Worm (Caenorhabditis elegans) whole organism, young adult: ENCODE results near the gene mtq-2.
"Not testable (repeated sequence)": the region's sequence is repeated elsewhere in the genome, so short reads cannot be mapped to it uniquely, and the experiment has no call there.

Experiments used
- B0336.3 ChIP-seq: fragments of 200-800 bp; sonication (Bioruptor generic); IDR thresholded peaks from 2 replicates; pipeline ENCODE4 v1.3.6; 2022; ENCODE audit warnings: missing genetic modification characterization, missing compliant biosample characterization
- F23B12.7 ChIP-seq: sonication (generic microtip); optimal IDR thresholded peaks from 2 replicates; lab custom pipeline; 2017; ENCODE audit warnings: missing genetic modification characterization, mild to moderate bottlenecking, missing compliant biosample characterization, antibody characterized with exemption, moderate library complexity; ENCODE audit not compliant: insufficient read depth
- F33H1.4 ChIP-seq: fragments of 200-800 bp; sonication (Bioruptor generic); IDR thresholded peaks from 2 replicates; pipeline ENCODE4 v1.3.6; 2022; ENCODE audit warnings: missing genetic modification reagents, missing genetic modification characterization, missing compliant biosample characterization
- K12H6.12 ChIP-seq: fragments of 200-800 bp; sonication (Bioruptor generic); optimal IDR thresholded peaks from 2 replicates; lab custom pipeline; 2018; ENCODE audit warnings: mild to moderate bottlenecking, missing genetic modification characterization, missing compliant biosample characterization
- Y95B8A.8 ChIP-seq: fragments of 200-800 bp; sonication (Bioruptor generic); IDR thresholded peaks from 2 replicates; pipeline ENCODE4 v1.3.6; 2022; ENCODE audit warnings: missing genetic modification reagents, missing genetic modification characterization, missing compliant biosample characterization
- ZK185.1 ChIP-seq: sonication (generic microtip); optimal IDR thresholded peaks from 2 replicates; lab custom pipeline; 2016; ENCODE audit warnings: mild to moderate bottlenecking, missing genetic modification characterization, missing compliant biosample characterization; ENCODE audit not compliant: poor library complexity, severe bottlenecking
- ama-1 ChIP-seq, 3 experiments: fragments of 150-350 bp in 1 of 3; sonication (generic microtip) in 2 of 3; optimal IDR thresholded peaks; 2 replicates each; lab custom pipeline; 2014 to 2018; ENCODE audit warnings: missing biosample characterization in 2 of 3, missing genetic modification characterization in 2 of 3, missing genetic modification reagents in 2 of 3
- atf-7 ChIP-seq: sonication (generic microtip); optimal IDR thresholded peaks from 2 replicates; lab custom pipeline; 2017; ENCODE audit warnings: mild to moderate bottlenecking, missing genetic modification characterization, missing compliant biosample characterization
- bed-1 ChIP-seq: fragments of 200-800 bp; sonication (Bioruptor generic); IDR thresholded peaks from 2 replicates; pipeline ENCODE4 v1.3.6; 2022; ENCODE audit warnings: missing genetic modification reagents, missing genetic modification characterization, missing compliant biosample characterization
- cebp-2 ChIP-seq: fragments of 200-800 bp; sonication (Bioruptor generic); IDR thresholded peaks from 2 replicates; pipeline ENCODE4 v1.3.6; 2022; ENCODE audit warnings: missing genetic modification characterization, missing compliant biosample characterization
- ceh-58 ChIP-seq: fragments of 200-800 bp; sonication (Bioruptor generic); IDR thresholded peaks from 2 replicates; pipeline ENCODE4 v1.3.6; 2022; ENCODE audit warnings: missing genetic modification characterization, missing compliant biosample characterization
- ceh-79 ChIP-seq: sonication (generic microtip); optimal IDR thresholded peaks from 2 replicates; lab custom pipeline; 2017; ENCODE audit warnings: mild to moderate bottlenecking, missing genetic modification characterization, missing compliant biosample characterization
- efl-1 ChIP-seq: fragments of 150-350 bp; optimal IDR thresholded peaks from 2 replicates; lab custom pipeline; 2014; ENCODE audit warnings: missing biosample characterization, missing genetic modification reagents, missing genetic modification characterization
- egrh-3 ChIP-seq: fragments of 200-800 bp; sonication (Bioruptor generic); IDR thresholded peaks from 2 replicates; pipeline ENCODE4 v1.3.6; 2022; ENCODE audit warnings: missing genetic modification reagents, missing genetic modification characterization, missing compliant biosample characterization
- fkh-3 ChIP-seq: sonication (generic microtip); optimal IDR thresholded peaks from 2 replicates; lab custom pipeline; 2016; ENCODE audit warnings: mild to moderate bottlenecking, missing genetic modification characterization, missing compliant biosample characterization
- gei-17 ChIP-seq: fragments of 200-800 bp; sonication (Bioruptor generic); optimal IDR thresholded peaks from 2 replicates; lab custom pipeline; 2018; ENCODE audit warnings: mild to moderate bottlenecking, missing genetic modification characterization, missing compliant biosample characterization
- hrde-1 ChIP-seq: sonication (generic microtip); optimal IDR thresholded peaks from 2 replicates; lab custom pipeline; 2016; ENCODE audit warnings: missing genetic modification characterization, mild to moderate bottlenecking, missing compliant biosample characterization, moderate library complexity, missing genotype, missing genetic modification reagents, borderline replicate concordance
- hsf-1 ChIP-seq: fragments of 200-800 bp; sonication (Bioruptor generic); IDR thresholded peaks from 2 replicates; pipeline ENCODE4 v1.3.6; 2022; ENCODE audit warnings: missing genetic modification reagents, missing genetic modification characterization, missing compliant biosample characterization
- nfya-1 ChIP-seq: sonication (generic microtip); optimal IDR thresholded peaks from 2 replicates; lab custom pipeline; 2017; ENCODE audit warnings: antibody characterized with exemption, missing compliant biosample characterization, missing genetic modification characterization, borderline replicate concordance; ENCODE audit not compliant: insufficient read depth
- nhr-120 ChIP-seq: fragments of 200-800 bp; sonication (Bioruptor generic); IDR thresholded peaks from 2 replicates; pipeline ENCODE4 v1.3.6; 2022; ENCODE audit warnings: missing genetic modification characterization, missing compliant biosample characterization
- nhr-80 ChIP-seq: sonication (generic microtip); optimal IDR thresholded peaks from 2 replicates; lab custom pipeline; 2016; ENCODE audit warnings: missing genetic modification characterization, missing compliant biosample characterization
- rcor-1 ChIP-seq: fragments of 200-800 bp; sonication (Bioruptor generic); IDR thresholded peaks from 2 replicates; pipeline ENCODE4 v1.3.6; 2022; ENCODE audit warnings: missing genetic modification reagents, missing genetic modification characterization, missing compliant biosample characterization
- sdz-38 ChIP-seq: sonication (generic microtip); optimal IDR thresholded peaks from 2 replicates; lab custom pipeline; 2016; ENCODE audit warnings: missing genotype, missing genetic modification characterization, missing compliant biosample characterization
- snpc-4 ChIP-seq, 5 experiments: fragments of 150-350 bp in 1 of 5; sonication (generic microtip) in 4 of 5; optimal IDR thresholded peaks; 2 replicates each; lab custom pipeline; 2014 to 2018; ENCODE audit warnings: missing genetic modification characterization in 5 of 5, missing biosample characterization in 3 of 5, antibody characterized with exemption in 2 of 5, mild to moderate bottlenecking in 2 of 5, missing compliant biosample characterization in 2 of 5, missing genotype in 2 of 5, moderate library complexity in 2 of 5, missing genetic modification reagents in 1 of 5
- sptf-2 ChIP-seq: fragments of 200-800 bp; sonication (Bioruptor generic); optimal IDR thresholded peaks from 2 replicates; lab custom pipeline; 2018; ENCODE audit warnings: mild to moderate bottlenecking, missing genetic modification characterization, missing compliant biosample characterization
- ztf-22 ChIP-seq: fragments of 200-800 bp; sonication (Bioruptor generic); optimal IDR thresholded peaks from 2 replicates; lab custom pipeline; 2018; ENCODE audit warnings: mild to moderate bottlenecking, missing genetic modification characterization, moderate library complexity, missing compliant biosample characterization
- ztf-25 ChIP-seq: fragments of 200-800 bp; sonication (Bioruptor generic); IDR thresholded peaks from 2 replicates; pipeline ENCODE4 v1.3.6; 2022; ENCODE audit warnings: missing genetic modification reagents, missing genetic modification characterization, missing compliant biosample characterization

Gene mtq-2

ce11 chrII:2166376-2166775 lies 22.9 kb downstream of the mtq-2 start, which contains the start of gene C33C12.4:
Gene C33C12.4 (minus strand): TSS chrII:2166476.
- no peak for TF ChIP-seq B0336.3
- no peak for TF ChIP-seq sdz-38 (tag; lab: Kevin White, UChicago)
- no peak for TF ChIP-seq atf-7 (tag; lab: Kevin White, UChicago)
- no peak for TF ChIP-seq nfya-1
- no peak for TF ChIP-seq fkh-3 (tag; lab: Kevin White, UChicago)
- TF ChIP-seq ceh-79 (tag; lab: Kevin White, UChicago): no peak
- no peak for TF ChIP-seq ZK185.1

ce11 chrII:2163370-2163882 lies 25.8 kb downstream of the mtq-2 start, which contains the start of gene C33C12.11:
Gene C33C12.11 (minus strand): TSS chrII:2163832.
- TF ChIP-seq egrh-3: peak; percentile 59; the same call in 1 of the 2 replicates
- TF ChIP-seq, all 124 proteins: peak for 1; not testable (repeated sequence) for 123

- TF ChIP-seq sptf-2 (GFP tag; lab: Kevin White, UChicago); ztf-25 (GFP tag; lab: Robert Waterston, UW); egrh-3: not testable (repeated sequence)
Measured at ce11 chrII:2153708-2154107, 35.5 kb downstream of the mtq-2 start, which contains the start of gene math-18. Gene math-18 (plus strand): TSS chrII:2154008.

ce11 chrII:2152455-2152854 lies 36.8 kb downstream of the mtq-2 start:
- peak; percentile 5 for TF ChIP-seq nhr-80 (tag; lab: Kevin White, UChicago)
- no peak for TF ChIP-seq Y95B8A.8 (GFP tag; lab: Robert Waterston, UW)

- TF ChIP-seq rcor-1 (no peak), cebp-2 (GFP tag; lab: Robert Waterston, UW) (no peak), ama-1 (optimal IDR thresholded peaks at IDR 0.05; lab: Kevin White, UChicago) (no peak), ama-1 (GFP tag; optimal IDR thresholded peaks at IDR 0.05; lab: Kevin White, UChicago) (no peak), Y95B8A.8 (GFP tag; lab: Robert Waterston, UW) (no peak), bed-1 (GFP tag; lab: Robert Waterston, UW) (no peak), snpc-4 (GFP tag; optimal IDR thresholded peaks at IDR 0.05; lab: Kevin White, UChicago) (no peak), snpc-4 (tag; optimal IDR thresholded peaks at IDR 0.05; lab: Kevin White, UChicago) (no peak)
Measured at ce11 chrII:2150485-2150985, 38.7 kb downstream of the mtq-2 start, which contains the start of the genes C40A11.7 and C40A11.8. Gene C40A11.7 (minus strand): TSS chrII:2150585. Gene C40A11.8 (minus strand): TSS chrII:2150935.

ce11 chrII:2146900-2147375 lies 42.3 kb downstream of the mtq-2 start, which contains the start of gene C40A11.2:
Gene C40A11.2 (plus strand): TSS chrII:2146950.
- no peak for TF ChIP-seq K12H6.12 (tag; lab: Kevin White, UChicago)
- TF ChIP-seq F23B12.7 (tag; lab: Kevin White, UChicago): no peak
- peak; percentile 90 for TF ChIP-seq hsf-1 (GFP tag; lab: Robert Waterston, UW)
- no peak for TF ChIP-seq cebp-2 (GFP tag; lab: Robert Waterston, UW)

- TF ChIP-seq ztf-22 (GFP tag; lab: Kevin White, UChicago): no peak
- TF ChIP-seq gei-17 (GFP tag; lab: Kevin White, UChicago): no peak
- no peak for TF ChIP-seq efl-1 (GFP tag; lab: Kevin White, UChicago)
- TF ChIP-seq nhr-120 (GFP tag; lab: Robert Waterston, UW): no peak
- TF ChIP-seq F33H1.4: no peak
- no peak for TF ChIP-seq ceh-58 (GFP tag; lab: Robert Waterston, UW)
- TF ChIP-seq hrde-1 (tag; lab: Kevin White, UChicago): no peak
- no peak for TF ChIP-seq ama-1 (optimal IDR thresholded peaks at IDR 0.05; lab: Kevin White, UChicago)
- no peak for TF ChIP-seq ama-1 (GFP tag; optimal IDR thresholded peaks at IDR 0.05; lab: Kevin White, UChicago)
Measured at ce11 chrII:2145566-2145965, 43.7 kb downstream of the mtq-2 start, which contains the start of gene C40A11.6. Gene C40A11.6 (minus strand): TSS chrII:2145666.
